Fruit fly (Drosophila melanogaster): Measurements from ENCODE around the gene Nt5b.

The Nt5b gene

DNA sequence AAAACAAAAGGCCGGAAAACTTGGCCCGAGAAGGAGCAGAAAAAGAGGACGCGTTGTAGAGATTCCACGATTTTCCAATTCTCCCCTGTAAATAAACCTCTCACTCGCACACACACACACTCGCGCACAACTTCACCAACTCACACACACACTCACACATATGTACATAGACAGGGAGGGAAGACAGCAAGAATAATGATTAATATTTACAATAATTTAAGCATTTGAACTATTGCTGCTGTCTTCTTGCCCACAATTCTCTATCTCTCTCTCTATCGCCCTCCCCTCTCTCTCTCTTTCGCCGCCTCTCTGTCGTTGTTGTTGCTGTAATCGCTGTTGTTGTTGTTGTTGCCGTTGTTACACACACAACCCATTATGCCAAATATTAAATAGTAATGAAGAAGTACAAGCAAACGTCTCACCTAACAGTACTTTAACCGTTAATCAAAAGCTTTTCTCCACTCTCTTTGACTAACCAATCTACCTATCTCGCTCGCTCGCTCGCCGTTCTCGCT is 35.5 kb downstream of the Nt5b start:
- TF ChIP-seq cic (GFP tag; optimal IDR thresholded peaks at IDR 0.05): peak; percentile 34
- no peak for TF ChIP-seq kay (GFP tag; ENCODE audit: borderline replicate concordance)
- peak; percentile 87 for TF ChIP-seq ovo (GFP tag; optimal IDR thresholded peaks at IDR 0.05)
- TF ChIP-seq pad (GFP tag; optimal IDR thresholded peaks at IDR 0.05): peak; percentile 71
- no peak for TF ChIP-seq CG14711 (tag; optimal IDR thresholded peaks at IDR 0.05)

DNA sequence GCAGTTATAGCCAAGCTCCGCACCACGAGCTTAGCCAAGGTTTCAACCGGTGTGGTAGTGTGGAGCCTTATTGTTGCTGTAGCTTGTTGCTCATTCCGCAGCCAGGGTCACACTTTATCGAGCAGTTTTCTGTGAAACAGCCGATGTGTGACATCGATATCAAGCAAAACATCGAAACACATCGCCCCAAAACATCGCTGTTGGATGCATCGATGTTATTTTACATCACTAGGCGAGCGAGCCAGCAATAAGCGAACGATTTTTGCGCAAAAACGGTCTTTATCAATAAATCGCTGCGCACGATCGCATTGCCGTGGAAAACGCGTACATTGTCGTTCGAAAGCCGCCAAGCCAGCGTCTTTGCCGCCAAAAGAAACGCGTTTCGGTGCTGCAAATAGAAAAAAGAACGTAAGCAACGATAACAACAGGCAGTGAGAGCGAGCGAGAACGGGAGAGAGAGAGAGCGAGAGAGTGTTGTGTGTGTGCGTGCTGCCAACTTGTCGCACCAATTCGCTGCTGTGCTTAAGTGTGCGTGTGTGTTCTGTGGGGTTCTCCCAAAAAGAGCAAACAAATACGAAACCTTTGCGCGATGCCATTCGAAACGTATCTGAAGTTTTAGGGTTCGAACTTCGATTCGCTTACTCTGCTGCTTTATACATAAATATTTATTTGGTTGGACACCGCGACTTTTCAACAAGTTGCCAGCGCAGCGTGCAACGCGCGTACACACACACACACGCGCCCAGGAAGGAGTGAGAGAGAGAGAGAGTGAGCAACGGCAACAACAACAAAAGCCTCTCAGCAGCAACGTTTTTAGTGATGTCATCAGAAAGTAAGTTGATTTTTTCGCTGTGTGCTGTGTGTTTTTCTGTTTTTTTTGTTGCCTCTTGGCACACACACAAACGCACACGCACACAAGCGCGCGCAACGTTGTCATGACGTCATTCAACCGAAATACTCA is 38.9 kb downstream of the Nt5b start:
- TF ChIP-seq CG7101 (tag; optimal IDR thresholded peaks at IDR 0.05) (peak; percentile 22), Clk (GFP tag; optimal IDR thresholded peaks at IDR 0.05) (no peak), Crg-1 (GFP tag; optimal IDR thresholded peaks at IDR 0.05) (peak; percentile 28), tj (GFP tag; optimal IDR thresholded peaks at IDR 0.05) (peak; percentile 93), pad (GFP tag; optimal IDR thresholded peaks at IDR 0.05) (peak; percentile 3), CG1620 (GFP tag; optimal IDR thresholded peaks at IDR 0.05) (peak; percentile 61), Hr96 (GFP tag; optimal IDR thresholded peaks at IDR 0.05) (no peak), CG11617 (GFP tag; optimal IDR thresholded peaks at IDR 0.05) (peak; percentile 54), CG14711 (tag; optimal IDR thresholded peaks at IDR 0.05) (peak; percentile 12), cnc (optimal IDR thresholded peaks at IDR 0.05) (no peak), toe (GFP tag; optimal IDR thresholded peaks at IDR 0.05) (no peak), kay (GFP tag; ENCODE audit: borderline replicate concordance) (no peak), bab1 (GFP tag; optimal IDR thresholded peaks at IDR 0.05) (peak; percentile 40), ovo (GFP tag; optimal IDR thresholded peaks at IDR 0.05) (no peak), CG33017 (tag; optimal IDR thresholded peaks at IDR 0.05) (no peak), cic (GFP tag; optimal IDR thresholded peaks at IDR 0.05) (peak; percentile 27), Mnt (GFP tag; optimal IDR thresholded peaks at IDR 0.05) (peak; percentile 55)

DNA sequence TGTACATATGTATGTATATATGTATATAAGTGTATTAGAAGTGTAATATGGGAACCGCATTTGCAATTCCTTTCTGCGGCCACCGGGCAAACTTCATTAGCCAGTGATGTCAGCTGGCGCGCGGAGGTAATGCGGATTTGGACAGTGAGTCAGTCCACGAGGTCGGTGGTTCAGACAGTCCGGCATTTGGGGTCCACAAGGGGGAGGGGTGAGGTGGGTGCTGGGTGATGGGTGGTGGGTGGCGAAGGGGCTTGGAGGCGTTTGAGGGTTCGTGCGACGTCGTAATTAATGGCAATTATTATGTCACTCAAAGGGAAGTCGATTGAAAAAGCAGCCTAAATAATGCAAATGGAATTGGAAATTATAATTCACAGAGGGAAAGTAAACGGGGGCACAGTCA is 40.2 kb downstream of the Nt5b start:
- peak; percentile 89 for TF ChIP-seq CG12768 (GFP tag; optimal IDR thresholded peaks at IDR 0.05)
- TF ChIP-seq cic (GFP tag; optimal IDR thresholded peaks at IDR 0.05): peak; percentile 42
- TF ChIP-seq bab1 (GFP tag; optimal IDR thresholded peaks at IDR 0.05): no peak
- peak; percentile 18 for TF ChIP-seq ovo (GFP tag; optimal IDR thresholded peaks at IDR 0.05)
- peak; percentile 34 for TF ChIP-seq tj (GFP tag; optimal IDR thresholded peaks at IDR 0.05)

dm6 chrX:18368644-18368998 is 41.3 kb downstream of the Nt5b start:
- TF ChIP-seq tj (GFP tag; optimal IDR thresholded peaks at IDR 0.05): peak; percentile 99
- TF ChIP-seq kay (GFP tag; ENCODE audit: borderline replicate concordance): peak; percentile 71
- no peak for TF ChIP-seq pad (GFP tag; optimal IDR thresholded peaks at IDR 0.05)
- no peak for TF ChIP-seq CG11617 (GFP tag; optimal IDR thresholded peaks at IDR 0.05)
- no peak for TF ChIP-seq CG33017 (tag; optimal IDR thresholded peaks at IDR 0.05)
- TF ChIP-seq CG12768 (GFP tag; optimal IDR thresholded peaks at IDR 0.05): peak; percentile 19
- TF ChIP-seq cic (GFP tag; optimal IDR thresholded peaks at IDR 0.05): peak; percentile 79
- TF ChIP-seq Crg-1 (GFP tag; optimal IDR thresholded peaks at IDR 0.05): no peak
- TF ChIP-seq CG7101 (tag; optimal IDR thresholded peaks at IDR 0.05): no peak

- peak; percentile 82 for TF ChIP-seq CG7101 (tag; optimal IDR thresholded peaks at IDR 0.05)
- TF ChIP-seq pad (GFP tag; optimal IDR thresholded peaks at IDR 0.05): peak; percentile 90
- TF ChIP-seq CG33017 (tag; optimal IDR thresholded peaks at IDR 0.05): peak; percentile 72
- peak; percentile 78 for TF ChIP-seq CG11617 (GFP tag; optimal IDR thresholded peaks at IDR 0.05)
- TF ChIP-seq CG12768 (GFP tag; optimal IDR thresholded peaks at IDR 0.05): peak; percentile 67
- TF ChIP-seq Mnt (GFP tag; optimal IDR thresholded peaks at IDR 0.05): peak; percentile 74
- TF ChIP-seq cnc (optimal IDR thresholded peaks at IDR 0.05): peak in 1 of 2 experiments; percentile 78
- TF ChIP-seq CG5204 (GFP tag; optimal IDR thresholded peaks at IDR 0.05): peak; percentile 70
- TF ChIP-seq toe (GFP tag; optimal IDR thresholded peaks at IDR 0.05): peak; percentile 38
- peak; percentile 71 for TF ChIP-seq CG7045 (GFP tag; optimal IDR thresholded peaks at IDR 0.05)
- peak; percentile 85 for TF ChIP-seq Hr96 (GFP tag; optimal IDR thresholded peaks at IDR 0.05)
- TF ChIP-seq ovo (GFP tag; optimal IDR thresholded peaks at IDR 0.05): no peak
- TF ChIP-seq Clk (GFP tag; optimal IDR thresholded peaks at IDR 0.05): peak; percentile 55
- peak; percentile 63 for TF ChIP-seq CG14711 (tag; optimal IDR thresholded peaks at IDR 0.05)
- peak; percentile 25 for TF ChIP-seq Crg-1 (GFP tag; optimal IDR thresholded peaks at IDR 0.05)
- TF ChIP-seq CG1620 (GFP tag; optimal IDR thresholded peaks at IDR 0.05): peak; percentile 28
- no peak for TF ChIP-seq bab1 (GFP tag; optimal IDR thresholded peaks at IDR 0.05)
- no peak for TF ChIP-seq cic (GFP tag; optimal IDR thresholded peaks at IDR 0.05)
- TF ChIP-seq kay (GFP tag; ENCODE audit: borderline replicate concordance): no peak
- TF ChIP-seq tj (GFP tag; optimal IDR thresholded peaks at IDR 0.05): no peak
Observed at dm6 chrX:18367806-18368643, 41.9 kb downstream of the Nt5b start.
